Worm (Caenorhabditis elegans) whole organism, young adult: Measurements from ENCODE around the gene srsx-39.
"Not testable (repeated sequence)": the region's sequence is repeated elsewhere in the genome, so short reads cannot be mapped to it uniquely, and the experiment has no call there.

ENCODE experiments used
- F23B12.7 ChIP-seq: sonication (generic microtip); optimal IDR thresholded peaks from 2 replicates; lab custom pipeline; 2017; ENCODE audit warnings: missing genetic modification characterization, mild to moderate bottlenecking, missing compliant biosample characterization, antibody characterized with exemption, moderate library complexity; ENCODE audit not compliant: insufficient read depth
- F33H1.4 ChIP-seq: fragments of 200-800 bp; sonication (Bioruptor generic); IDR thresholded peaks from 2 replicates; pipeline ENCODE4 v1.3.6; 2022; ENCODE audit warnings: missing genetic modification reagents, missing genetic modification characterization, missing compliant biosample characterization
- F37B4.10 ChIP-seq: fragments of 200-800 bp; sonication (Bioruptor generic); IDR thresholded peaks from 2 replicates; pipeline ENCODE4 v1.3.6; 2022; ENCODE audit warnings: missing genetic modification characterization, missing compliant biosample characterization
- F52B5.7 ChIP-seq: sonication (generic microtip); optimal IDR thresholded peaks from 2 replicates; lab custom pipeline; 2016; ENCODE audit warnings: mild to moderate bottlenecking, missing genetic modification characterization, missing compliant biosample characterization
- F57C9.4 ChIP-seq: sonication (generic microtip); optimal IDR thresholded peaks from 2 replicates; lab custom pipeline; 2017; ENCODE audit warnings: mild to moderate bottlenecking, missing genetic modification characterization, missing compliant biosample characterization
- T07F8.4 ChIP-seq: sonication (generic microtip); optimal IDR thresholded peaks from 2 replicates; lab custom pipeline; 2016; ENCODE audit warnings: mild to moderate bottlenecking, missing genetic modification characterization, moderate library complexity, missing compliant biosample characterization
- Y53G8AR.9 ChIP-seq: fragments of 200-800 bp; sonication (Bioruptor generic); conservative IDR thresholded peaks from 2 replicates; pipeline ENCODE4 v1.3.6; 2022; ENCODE audit warnings: missing genetic modification reagents, missing genetic modification characterization, missing compliant biosample characterization
- akir-1 ChIP-seq: fragments of 200-800 bp; sonication (Bioruptor generic); optimal IDR thresholded peaks from 2 replicates; lab custom pipeline; 2018; ENCODE audit warnings: mild to moderate bottlenecking, missing genetic modification characterization, moderate library complexity, missing compliant biosample characterization
- ama-1 ChIP-seq, 3 experiments: fragments of 150-350 bp in 1 of 3; sonication (generic microtip) in 2 of 3; optimal IDR thresholded peaks; 2 replicates each; lab custom pipeline; 2014 to 2018; ENCODE audit warnings: missing biosample characterization in 2 of 3, missing genetic modification characterization in 2 of 3, missing genetic modification reagents in 2 of 3
- aptf-3 ChIP-seq: fragments of 200-800 bp; sonication (Bioruptor generic); IDR thresholded peaks from 2 replicates; pipeline ENCODE4 v1.3.6; 2022; ENCODE audit warnings: missing genetic modification characterization, missing compliant biosample characterization
- attf-6 ChIP-seq: fragments of 200-800 bp; sonication (Bioruptor generic); IDR thresholded peaks from 2 replicates; pipeline ENCODE4 v1.3.6; 2022; ENCODE audit warnings: missing genetic modification reagents, missing genetic modification characterization, missing compliant biosample characterization
- ccch-3 ChIP-seq: fragments of 200-800 bp; sonication (Bioruptor generic); optimal IDR thresholded peaks from 2 replicates; lab custom pipeline; 2018; ENCODE audit warnings: mild to moderate bottlenecking, missing genetic modification characterization, missing compliant biosample characterization
- cebp-2 ChIP-seq: fragments of 200-800 bp; sonication (Bioruptor generic); IDR thresholded peaks from 2 replicates; pipeline ENCODE4 v1.3.6; 2022; ENCODE audit warnings: missing genetic modification characterization, missing compliant biosample characterization
- ceh-58 ChIP-seq: fragments of 200-800 bp; sonication (Bioruptor generic); IDR thresholded peaks from 2 replicates; pipeline ENCODE4 v1.3.6; 2022; ENCODE audit warnings: missing genetic modification characterization, missing compliant biosample characterization
- chd-7 ChIP-seq: sonication (generic microtip); optimal IDR thresholded peaks from 2 replicates; lab custom pipeline; 2016; ENCODE audit warnings: mild to moderate bottlenecking, missing genetic modification characterization, moderate library complexity, missing compliant biosample characterization
- dpl-1 ChIP-seq: fragments of 150-350 bp; optimal IDR thresholded peaks from 2 replicates; lab custom pipeline; 2014; ENCODE audit warnings: missing biosample characterization, missing genetic modification reagents, missing genetic modification characterization
- egrh-3 ChIP-seq: fragments of 200-800 bp; sonication (Bioruptor generic); IDR thresholded peaks from 2 replicates; pipeline ENCODE4 v1.3.6; 2022; ENCODE audit warnings: missing genetic modification reagents, missing genetic modification characterization, missing compliant biosample characterization
- ets-4 ChIP-seq: fragments of 200-800 bp; sonication (Bioruptor generic); optimal IDR thresholded peaks from 2 replicates; lab custom pipeline; 2018; ENCODE audit warnings: mild to moderate bottlenecking, missing genetic modification characterization, missing compliant biosample characterization
- hlh-26 ChIP-seq: fragments of 200-800 bp; sonication (Bioruptor generic); conservative IDR thresholded peaks from 2 replicates; pipeline ENCODE4 v1.3.6; 2022; ENCODE audit warnings: missing genetic modification reagents, missing genetic modification characterization, missing compliant biosample characterization
- hmg-20 ChIP-seq: fragments of 200-800 bp; sonication (Bioruptor generic); IDR thresholded peaks from 2 replicates; pipeline ENCODE4 v1.3.6; 2022; ENCODE audit warnings: missing genetic modification reagents, missing genetic modification characterization, missing compliant biosample characterization
- lin-40 ChIP-seq: sonication (generic microtip); optimal IDR thresholded peaks from 2 replicates; lab custom pipeline; 2016; ENCODE audit warnings: missing genetic modification characterization, mild to moderate bottlenecking, missing compliant biosample characterization, missing genotype, missing genetic modification reagents
- lin-54 ChIP-seq: fragments of 200-800 bp; sonication (Bioruptor generic); optimal IDR thresholded peaks from 2 replicates; lab custom pipeline; 2018; ENCODE audit warnings: mild to moderate bottlenecking, missing genetic modification characterization, missing compliant biosample characterization
- lir-1 ChIP-seq: fragments of 200-800 bp; sonication (Bioruptor generic); conservative IDR thresholded peaks from 2 replicates; pipeline ENCODE4 v1.3.6; 2022; ENCODE audit warnings: missing genetic modification reagents, missing genetic modification characterization, missing compliant biosample characterization
- lsy-27 ChIP-seq: sonication (generic microtip); optimal IDR thresholded peaks from 2 replicates; lab custom pipeline; 2017; ENCODE audit warnings: missing genetic modification characterization, mild to moderate bottlenecking, missing compliant biosample characterization, antibody characterized with exemption, missing genotype, borderline replicate concordance; ENCODE audit not compliant: insufficient read depth
- madf-8 ChIP-seq: fragments of 200-800 bp; sonication (Bioruptor generic); conservative IDR thresholded peaks from 2 replicates; pipeline ENCODE4 v1.3.6; 2022; ENCODE audit warnings: missing genetic modification reagents, missing genetic modification characterization, missing compliant biosample characterization
- mcd-1 ChIP-seq: fragments of 200-800 bp; sonication (Bioruptor generic); IDR thresholded peaks from 2 replicates; pipeline ENCODE4 v1.3.6; 2022; ENCODE audit warnings: missing genetic modification reagents, missing genetic modification characterization, missing compliant biosample characterization
- mxl-1 ChIP-seq: sonication (generic microtip); optimal IDR thresholded peaks from 2 replicates; lab custom pipeline; 2016; ENCODE audit warnings: missing genetic modification characterization, missing compliant biosample characterization
- nfyb-1 ChIP-seq: fragments of 200-800 bp; sonication (Bioruptor generic); IDR thresholded peaks from 2 replicates; pipeline ENCODE4 v1.3.6; 2022; ENCODE audit warnings: missing genetic modification reagents, missing genetic modification characterization, missing compliant biosample characterization
- nhr-80 ChIP-seq: sonication (generic microtip); optimal IDR thresholded peaks from 2 replicates; lab custom pipeline; 2016; ENCODE audit warnings: missing genetic modification characterization, missing compliant biosample characterization
- nhr-90 ChIP-seq: sonication (generic microtip); optimal IDR thresholded peaks from 2 replicates; lab custom pipeline; 2016; ENCODE audit warnings: missing genotype, mild to moderate bottlenecking, missing genetic modification characterization, missing compliant biosample characterization
- snpc-1.1 ChIP-seq: sonication (generic microtip); optimal IDR thresholded peaks from 2 replicates; lab custom pipeline; 2017; ENCODE audit warnings: missing genetic modification characterization, mild to moderate bottlenecking, missing compliant biosample characterization, antibody characterized with exemption, moderate library complexity, missing genotype, missing genetic modification reagents; ENCODE audit not compliant: insufficient read depth
- unc-62 ChIP-seq: fragments of 150-350 bp; optimal IDR thresholded peaks from 2 replicates; lab custom pipeline; 2014; ENCODE audit warnings: missing biosample characterization, missing genetic modification reagents, missing genetic modification characterization
- ztf-25 ChIP-seq: fragments of 200-800 bp; sonication (Bioruptor generic); IDR thresholded peaks from 2 replicates; pipeline ENCODE4 v1.3.6; 2022; ENCODE audit warnings: missing genetic modification reagents, missing genetic modification characterization, missing compliant biosample characterization
- ztf-28 ChIP-seq: fragments of 200-800 bp; sonication (Bioruptor generic); IDR thresholded peaks from 2 replicates; pipeline ENCODE4 v1.3.6; 2022; ENCODE audit warnings: missing genetic modification reagents, missing genetic modification characterization, missing compliant biosample characterization

srsx-39 gene

DNA sequence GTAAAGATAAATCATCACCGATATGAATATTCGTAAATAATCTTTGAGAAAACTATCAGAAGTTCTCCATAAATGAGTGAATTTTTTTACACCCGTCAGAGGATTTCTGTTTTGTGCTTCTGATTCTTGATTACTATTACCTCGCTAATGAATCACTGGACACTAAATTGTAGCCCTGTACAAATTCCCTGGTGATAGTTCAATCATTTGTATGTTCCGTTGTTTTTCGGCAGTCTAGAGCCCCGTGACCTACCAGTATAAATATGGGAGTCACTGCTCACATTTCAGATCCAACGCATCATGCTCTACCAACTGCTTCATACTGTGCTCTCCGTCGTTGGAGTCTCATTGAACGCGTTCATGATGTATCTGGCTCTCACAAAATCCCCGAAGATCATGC lies 6.3 kb downstream of the srsx-39 start, which contains the start of gene srd-28:
srd-28 (plus strand) TSS at position 301 of the 400 bp plus-strand sequence.
- not testable (repeated sequence) for TF ChIP-seq F52B5.7 (tag; lab: Kevin White, UChicago); dpl-1 (GFP tag; lab: Kevin White, UChicago); F37B4.10 (GFP tag; lab: Robert Waterston, UW)

DNA sequence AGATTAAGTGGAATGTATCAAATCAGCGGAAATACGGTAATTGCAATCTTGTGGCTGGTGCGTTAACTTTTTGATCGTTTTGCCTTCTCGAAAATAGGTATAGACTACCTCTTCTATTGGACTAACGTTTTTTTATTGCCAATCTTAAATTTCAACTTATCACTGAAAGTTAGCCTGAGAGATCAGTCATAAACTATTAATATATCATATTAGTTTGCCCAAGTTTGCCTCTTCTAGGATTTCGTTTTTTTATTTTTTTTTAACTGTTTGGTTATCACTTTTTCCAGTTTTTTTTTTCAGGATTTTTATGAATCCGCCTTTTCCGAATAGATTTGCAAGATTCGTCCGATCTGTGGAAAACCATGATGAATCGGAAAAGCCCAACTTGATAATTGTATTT lies 12.1 kb downstream of the srsx-39 start, which contains the start of gene kin-30:
kin-30 (plus strand) TSS at position 301 of the 400 bp plus-strand sequence.
- no peak for TF ChIP-seq ceh-58 (GFP tag; lab: Robert Waterston, UW)
- TF ChIP-seq nfyb-1 (GFP tag; lab: Robert Waterston, UW), result no peak
- TF ChIP-seq ets-4 (GFP tag; lab: Kevin White, UChicago), result no peak
- no peak for TF ChIP-seq lin-40
- TF ChIP-seq hmg-20 (GFP tag; lab: Robert Waterston, UW), result no peak
- no peak for TF ChIP-seq snpc-1.1
- TF ChIP-seq egrh-3 (GFP tag; lab: Robert Waterston, UW), result no peak
- no peak for TF ChIP-seq ztf-25
- TF ChIP-seq mxl-1 (tag; lab: Kevin White, UChicago), result no peak
- TF ChIP-seq Y53G8AR.9 (GFP tag; lab: Robert Waterston, UW), result no peak
- TF ChIP-seq hlh-26 (GFP tag; lab: Robert Waterston, UW), result no peak
- TF ChIP-seq, all 124 proteins: peak for 0

DNA sequence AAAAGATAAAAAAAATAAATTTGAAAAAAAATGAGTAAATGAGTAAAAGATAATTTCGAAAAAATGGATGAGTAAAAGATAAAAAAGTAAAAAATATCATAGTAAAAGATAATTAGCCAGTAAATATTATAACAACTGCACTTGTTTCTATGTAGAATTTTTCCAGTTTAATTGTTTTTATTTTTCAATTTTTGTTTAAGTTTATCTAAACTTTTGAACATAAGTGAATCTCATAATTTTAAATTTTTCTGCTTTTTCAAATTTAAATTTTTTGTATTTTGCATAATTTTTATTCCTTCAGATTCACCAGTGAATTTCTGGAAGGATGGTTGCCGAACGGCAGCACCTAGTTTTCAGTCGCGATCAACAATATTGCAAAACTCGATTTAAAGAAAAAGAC lies 15.3 kb downstream of the srsx-39 start, which contains the start of gene chil-12:
chil-12 (plus strand) TSS at position 301 of the 400 bp plus-strand sequence.
- TF ChIP-seq attf-6 (GFP tag; lab: Robert Waterston, UW) (no peak), mcd-1 (GFP tag; lab: Robert Waterston, UW) (no peak), lir-1 (GFP tag; lab: Robert Waterston, UW) (no peak), ztf-28 (GFP tag; lab: Robert Waterston, UW) (no peak), unc-62 (GFP tag; lab: Kevin White, UChicago) (no peak), nhr-90 (tag; lab: Kevin White, UChicago) (no peak), nhr-80 (no peak), ccch-3 (GFP tag; lab: Kevin White, UChicago) (no peak)

DNA sequence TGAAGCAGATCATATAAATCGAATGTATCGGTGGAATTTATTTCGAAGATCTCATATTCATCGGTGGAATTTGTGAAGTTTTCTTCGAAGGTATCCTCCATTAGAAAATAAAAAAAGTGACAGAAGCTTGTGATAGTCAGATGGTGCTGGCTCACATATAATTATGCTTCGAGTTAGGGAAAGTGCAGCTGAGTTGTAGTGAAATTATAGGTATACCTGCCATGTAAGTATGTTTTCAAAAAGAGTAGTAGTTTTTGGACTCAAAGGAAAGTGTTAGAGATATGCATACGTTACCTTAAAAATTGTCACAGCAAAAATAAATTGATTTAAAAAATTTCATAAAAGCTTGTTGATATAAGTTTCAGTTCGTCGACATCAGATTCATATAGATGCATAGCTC lies 16.4 kb downstream of the srsx-39 start, which contains the start of gene srw-11:
srw-11 (minus strand) TSS at position 101 of the 400 bp plus-strand sequence.
- no peak for TF ChIP-seq aptf-3 (GFP tag; lab: Robert Waterston, UW)
- TF ChIP-seq madf-8, result no peak
- TF ChIP-seq T07F8.4, result no peak
- TF ChIP-seq akir-1 (GFP tag; lab: Kevin White, UChicago), result no peak
- TF ChIP-seq chd-7 (tag; lab: Kevin White, UChicago), result no peak
- no peak for TF ChIP-seq lsy-27 (tag; lab: Kevin White, UChicago)
- TF ChIP-seq cebp-2 (GFP tag; lab: Robert Waterston, UW), result no peak
- TF ChIP-seq F33H1.4, result no peak
- TF ChIP-seq lin-54, result no peak
- no peak for TF ChIP-seq ama-1 (optimal IDR thresholded peaks at IDR 0.05; lab: Kevin White, UChicago)
- TF ChIP-seq ama-1 (GFP tag; optimal IDR thresholded peaks at IDR 0.05; lab: Kevin White, UChicago), result no peak
- no peak for TF ChIP-seq mcd-1 (GFP tag; lab: Robert Waterston, UW)
- TF ChIP-seq F23B12.7 (tag; lab: Kevin White, UChicago), result no peak
- TF ChIP-seq F57C9.4 (tag; lab: Kevin White, UChicago), result no peak
- TF ChIP-seq, all 124 proteins: peak for 0
